ENCODE assay signal across 6 worm cellular contexts in genomic region chrV:10160954-10161353, ce11.
TF ChIP-seq lines count a peak whose summit lies in the region.

TSS of gene C51E3.10 (minus strand) at chrV:10161134.

TF ChIP-seq in whole organism, L1 larva, 84 proteins besides CTCF, POLR2A, EP300 and RAD21:
- peak in 1 of 2 experiments; percentile 12 for TF ChIP-seq lin-35 (GFP tag; optimal IDR thresholded peaks at IDR 0.05; lab: Kevin White, UChicago)
- peak; percentile 59 for TF ChIP-seq elt-2 (tag; optimal IDR thresholded peaks at IDR 0.05; lab: Kevin White, UChicago)
- no peak for TF ChIP-seq sox-4 (tag; optimal IDR thresholded peaks at IDR 0.05; lab: Kevin White, UChicago)
TF ChIP-seq in whole organism, L1 larva: peak in this region for 2.

TF ChIP-seq in whole organism, L2 larva, 48 proteins besides CTCF, POLR2A, EP300 and RAD21:
- no peak for TF ChIP-seq nhr-21 (tag; optimal IDR thresholded peaks at IDR 0.05; lab: Kevin White, UChicago)
- TF ChIP-seq sma-9 (GFP tag; optimal IDR thresholded peaks at IDR 0.05; lab: Kevin White, UChicago): peak; percentile 69
- no peak for TF ChIP-seq sma-9 (tag; optimal IDR thresholded peaks at IDR 0.05; lab: Kevin White, UChicago)
- no peak for TF ChIP-seq lsy-2 (tag; optimal IDR thresholded peaks at IDR 0.05; lab: Kevin White, UChicago)
- no peak for TF ChIP-seq gmeb-1 (tag; optimal IDR thresholded peaks at IDR 0.05; lab: Kevin White, UChicago)
- TF ChIP-seq ama-1 (optimal IDR thresholded peaks at IDR 0.05; lab: Kevin White, UChicago): no peak
- no peak for TF ChIP-seq nhr-11 (tag; optimal IDR thresholded peaks at IDR 0.05; lab: Kevin White, UChicago)
- TF ChIP-seq nhr-237 (tag; optimal IDR thresholded peaks at IDR 0.05; lab: Kevin White, UChicago): no peak
- no peak for TF ChIP-seq unc-39 (tag; optimal IDR thresholded peaks at IDR 0.05; lab: Kevin White, UChicago)
- peak; percentile 94 for TF ChIP-seq fos-1 (tag; optimal IDR thresholded peaks at IDR 0.05; lab: Kevin White, UChicago)
- TF ChIP-seq crh-2 (tag; optimal IDR thresholded peaks at IDR 0.05; lab: Kevin White, UChicago): peak; percentile 67
- peak; percentile 36 for TF ChIP-seq skn-1 (tag; optimal IDR thresholded peaks at IDR 0.05; lab: Kevin White, UChicago)
- peak in 1 of 2 experiments; percentile 14 for TF ChIP-seq mdl-1 (tag; optimal IDR thresholded peaks at IDR 0.05; lab: Kevin White, UChicago)
- no peak for TF ChIP-seq ZK546.5 (tag; optimal IDR thresholded peaks at IDR 0.05; lab: Kevin White, UChicago)
- TF ChIP-seq sma-3 (GFP tag; optimal IDR thresholded peaks at IDR 0.05; lab: Kevin White, UChicago): no peak
- no peak for TF ChIP-seq mbf-1 (tag; optimal IDR thresholded peaks at IDR 0.05; lab: Kevin White, UChicago)
- TF ChIP-seq nhr-10 (tag; optimal IDR thresholded peaks at IDR 0.05; lab: Kevin White, UChicago): no peak
TF ChIP-seq in whole organism, L2 larva: peak in this region for 5.

TF ChIP-seq in whole organism, L3 larva, 47 proteins besides CTCF, POLR2A, EP300 and RAD21:
- TF ChIP-seq skn-1 (tag; optimal IDR thresholded peaks at IDR 0.05; lab: Kevin White, UChicago) (peak; percentile 70), mdl-1 (tag; optimal IDR thresholded peaks at IDR 0.05; lab: Kevin White, UChicago) (peak; percentile 24), elt-2 (tag; optimal IDR thresholded peaks at IDR 0.05; lab: Kevin White, UChicago) (peak; percentile 94), pha-4 (tag; optimal IDR thresholded peaks at IDR 0.05; lab: Kevin White, UChicago) (peak; percentile 15), ama-1 (optimal IDR thresholded peaks at IDR 0.05; lab: Kevin White, UChicago) (no peak), nhr-237 (tag; optimal IDR thresholded peaks at IDR 0.05; lab: Kevin White, UChicago) (no peak), pqm-1 (tag; optimal IDR thresholded peaks at IDR 0.05; lab: Kevin White, UChicago) (peak; percentile 96), jun-1 (tag; optimal IDR thresholded peaks at IDR 0.05; lab: Kevin White, UChicago) (peak; percentile 39)

TF ChIP-seq in whole organism, L4 larva, 104 proteins besides CTCF, POLR2A, EP300 and RAD21 (continues in another document):
- TF ChIP-seq nhr-28 (tag; optimal IDR thresholded peaks at IDR 0.05; lab: Kevin White, UChicago): peak; percentile 88
- TF ChIP-seq lsy-2 (tag; optimal IDR thresholded peaks at IDR 0.05; lab: Kevin White, UChicago): peak in 1 of 2 experiments; percentile 32
- TF ChIP-seq lin-1 (GFP tag; IDR thresholded peaks at IDR 0.05; lab: Robert Waterston, UW): peak; percentile 71; the same call in 1 of the 2 replicates
- 0 out of 2 replicates have a peak, but pooled peaks have one; percentile 50 for TF ChIP-seq nhr-42 (GFP tag; IDR thresholded peaks at IDR 0.05; lab: Robert Waterston, UW)
- TF ChIP-seq R02D3.7 (tag; optimal IDR thresholded peaks at IDR 0.05; lab: Kevin White, UChicago): no peak
- no peak for TF ChIP-seq nhr-111 (GFP tag; optimal IDR thresholded peaks at IDR 0.05; lab: Kevin White, UChicago)
- TF ChIP-seq gei-8 (GFP tag; optimal IDR thresholded peaks at IDR 0.05; lab: Kevin White, UChicago): no peak
- peak; percentile 95 for TF ChIP-seq dmd-6 (GFP tag; IDR thresholded peaks at IDR 0.05; lab: Robert Waterston, UW)
- 0 out of 2 replicates have a peak, but pooled peaks have one; percentile 32 for TF ChIP-seq mdt-29 (GFP tag; IDR thresholded peaks at IDR 0.05; lab: Robert Waterston, UW)
- peak; percentile 16 for TF ChIP-seq lin-13 (GFP tag; optimal IDR thresholded peaks at IDR 0.05; lab: Kevin White, UChicago)
- no peak for TF ChIP-seq mes-2 (tag; optimal IDR thresholded peaks at IDR 0.05; lab: Kevin White, UChicago; ENCODE audit: poor library complexity, severe bottlenecking)
- TF ChIP-seq set-16 (GFP tag; IDR thresholded peaks at IDR 0.05; lab: Robert Waterston, UW): no peak
- TF ChIP-seq mxl-3 (GFP tag; optimal IDR thresholded peaks at IDR 0.05; lab: Kevin White, UChicago): peak; percentile 76
- TF ChIP-seq pha-4 (GFP tag; IDR thresholded peaks at IDR 0.05; lab: Robert Waterston, UW): 0 out of 2 replicates have a peak, but pooled peaks have one; percentile 8
- no peak for TF ChIP-seq pha-4 (tag; optimal IDR thresholded peaks at IDR 0.05; lab: Kevin White, UChicago)
- TF ChIP-seq jun-1 (tag; optimal IDR thresholded peaks at IDR 0.05; lab: Kevin White, UChicago): no peak
- TF ChIP-seq pqm-1 (tag; optimal IDR thresholded peaks at IDR 0.05; lab: Kevin White, UChicago): peak; percentile 93
- no peak for TF ChIP-seq zfp-3 (GFP tag; conservative IDR thresholded peaks at IDR 0.05; lab: Robert Waterston, UW)
- TF ChIP-seq unc-62 (GFP tag; optimal IDR thresholded peaks at IDR 0.05 in 1 of 2; lab: Kevin White, UChicago): peak in 1 of 2 experiments; percentile 89
- no peak for TF ChIP-seq unc-62 (tag; optimal IDR thresholded peaks at IDR 0.05; lab: Kevin White, UChicago)
- TF ChIP-seq hlh-11 (tag; optimal IDR thresholded peaks at IDR 0.05; lab: Kevin White, UChicago): peak; percentile 80

TF ChIP-seq in whole organism, late embryonic, 69 proteins besides CTCF, POLR2A, EP300 and RAD21:
- TF ChIP-seq elt-2 (tag; optimal IDR thresholded peaks at IDR 0.05; lab: Kevin White, UChicago) (peak; percentile 29), ceh-30 (tag; optimal IDR thresholded peaks at IDR 0.05; lab: Kevin White, UChicago) (no peak)
TF ChIP-seq in whole organism, late embryonic: peak in this region for 1.

TF ChIP-seq in whole organism, young adult, 124 proteins besides CTCF, POLR2A, EP300 and RAD21:
- TF ChIP-seq unc-62 (GFP tag; optimal IDR thresholded peaks at IDR 0.05; lab: Kevin White, UChicago) (peak; percentile 5), ceh-91 (GFP tag; IDR thresholded peaks at IDR 0.05; lab: Robert Waterston, UW) (no peak), let-607 (tag; optimal IDR thresholded peaks at IDR 0.05; lab: Kevin White, UChicago) (peak; percentile 71 to 80), T26A5.8 (tag; optimal IDR thresholded peaks at IDR 0.05; lab: Kevin White, UChicago) (no peak), atf-7 (tag; optimal IDR thresholded peaks at IDR 0.05; lab: Kevin White, UChicago) (peak; percentile 54), nhr-80 (tag; optimal IDR thresholded peaks at IDR 0.05; lab: Kevin White, UChicago) (peak; percentile 92), ets-4 (GFP tag; optimal IDR thresholded peaks at IDR 0.05; lab: Kevin White, UChicago) (peak; percentile 47), B0261.1 (tag; optimal IDR thresholded peaks at IDR 0.05; lab: Kevin White, UChicago) (no peak), nhr-90 (tag; optimal IDR thresholded peaks at IDR 0.05; lab: Kevin White, UChicago) (peak; percentile 26), B0035.1 (tag; optimal IDR thresholded peaks at IDR 0.05; lab: Kevin White, UChicago) (no peak), nfyb-1 (GFP tag; IDR thresholded peaks at IDR 0.05; lab: Robert Waterston, UW) (0 out of 2 replicates have a peak, but pooled peaks have one; percentile 25)
